Worm (Caenorhabditis elegans): Measurements from ENCODE around the gene fbxb-99.
"Not testable (repeated sequence)": the region's sequence is repeated elsewhere in the genome, so short reads cannot be mapped to it uniquely, and the experiment has no call there.

- TF ChIP-seq ztf-11 (tag; optimal IDR thresholded peaks at IDR 0.05); elt-1 (tag; optimal IDR thresholded peaks at IDR 0.05; ENCODE audit: borderline replicate concordance, insufficient read depth); nhr-76 (tag; optimal IDR thresholded peaks at IDR 0.05); blmp-1 (tag; optimal IDR thresholded peaks at IDR 0.05); nhr-12 (tag; optimal IDR thresholded peaks at IDR 0.05); lin-13 (tag; optimal IDR thresholded peaks at IDR 0.05); unc-62 (GFP tag; optimal IDR thresholded peaks at IDR 0.05); elt-3 (tag; optimal IDR thresholded peaks at IDR 0.05); mep-1 (tag; optimal IDR thresholded peaks at IDR 0.05); hlh-1 (tag; optimal IDR thresholded peaks at IDR 0.05); M03D4.4 (tag; optimal IDR thresholded peaks at IDR 0.05); nhr-237 (tag; optimal IDR thresholded peaks at IDR 0.05); mab-5 (tag; optimal IDR thresholded peaks at IDR 0.05): not testable (repeated sequence)
Measured at ce11 chrII:3816251-3816849, 23.1 kb upstream of the fbxb-99 start, which contains the start of gene fbxa-24.

All from whole organism, mixed stage, embryonic.